Fruit fly (Drosophila melanogaster) whole organism, prepupa: ENCODE measurements around the gene MCTS1.

Experiments
- CG10631 ChIP-seq: fragments of 200-800 bp; sonication (Bioruptor generic); optimal IDR thresholded peaks from 2 replicates; lab custom pipeline; 2016; ENCODE audit warnings: missing biosample characterization, missing genetic modification characterization
- CG10669 ChIP-seq: fragments of 200-800 bp; sonication (Bioruptor generic); optimal IDR thresholded peaks from 3 replicates; lab custom pipeline; 2018; ENCODE audit warnings: missing biosample characterization, mild to moderate bottlenecking, missing genetic modification characterization, moderate library complexity
- CG11762 ChIP-seq: fragments of 200-800 bp; sonication (Bioruptor generic); optimal IDR thresholded peaks from 3 replicates; lab custom pipeline; 2016; ENCODE audit warnings: missing biosample characterization, missing genetic modification characterization; ENCODE audit not compliant: insufficient read depth
- CG11902 ChIP-seq: fragments of 200-800 bp; sonication (Bioruptor generic); optimal IDR thresholded peaks from 3 replicates; lab custom pipeline; 2016; ENCODE audit warnings: missing biosample characterization, missing genetic modification characterization
- CG16779 ChIP-seq: fragments of 200-800 bp; sonication (Bioruptor generic); optimal IDR thresholded peaks from 3 replicates; lab custom pipeline; 2017; ENCODE audit warnings: missing biosample characterization, mild to moderate bottlenecking, missing genetic modification characterization
- CG3919 ChIP-seq: fragments of 200-800 bp; sonication (Bioruptor generic); optimal IDR thresholded peaks from 3 replicates; lab custom pipeline; 2016; ENCODE audit warnings: missing biosample characterization, missing genetic modification characterization
- CG4318 ChIP-seq: fragments of 200-800 bp; sonication (Bioruptor generic); optimal IDR thresholded peaks from 3 replicates; lab custom pipeline; 2017; ENCODE audit warnings: missing biosample characterization, mild to moderate bottlenecking, missing genetic modification characterization
- CG6163 ChIP-seq: fragments of 200-800 bp; sonication (Bioruptor generic); IDR thresholded peaks from 3 replicates; pipeline ENCODE4 v1.3.6; 2022; ENCODE audit warnings: missing biosample characterization, missing genetic modification characterization
- CG6792 ChIP-seq: fragments of 200-800 bp; sonication (Bioruptor generic); optimal IDR thresholded peaks from 3 replicates; lab custom pipeline; 2016; ENCODE audit warnings: missing biosample characterization, missing genetic modification characterization
- CG7368 ChIP-seq: fragments of 200-800 bp; sonication (Bioruptor generic); optimal IDR thresholded peaks from 3 replicates; lab custom pipeline; 2016; ENCODE audit warnings: missing biosample characterization, missing genetic modification characterization
- CG8319 ChIP-seq: fragments of 200-800 bp; sonication (Bioruptor generic); optimal IDR thresholded peaks from 3 replicates; lab custom pipeline; 2016; ENCODE audit warnings: missing biosample characterization, missing genetic modification characterization
- CG9139 ChIP-seq: fragments of 200-800 bp; sonication (Bioruptor generic); optimal IDR thresholded peaks from 3 replicates; lab custom pipeline; 2017; ENCODE audit warnings: missing biosample characterization, mild to moderate bottlenecking, missing genetic modification characterization
- Eip78C ChIP-seq: fragments of 200-800 bp; sonication (Bioruptor generic); peaks from one replicate; lab custom pipeline; 2016; ENCODE audit warnings: missing biosample characterization, missing genetic modification characterization
- Eip93F ChIP-seq: fragments of 200-800 bp; sonication (Bioruptor generic); optimal IDR thresholded peaks from 2 replicates; lab custom pipeline; 2016; ENCODE audit warnings: missing biosample characterization, mild to moderate bottlenecking, missing genetic modification characterization
- Ets96B ChIP-seq: fragments of 200-800 bp; optimal IDR thresholded peaks from 2 replicates; lab custom pipeline; 2019; ENCODE audit warnings: missing biosample characterization, mild to moderate bottlenecking, missing genetic modification characterization, moderate library complexity
- Gug ChIP-seq: fragments of 200-800 bp; sonication (Bioruptor generic); IDR thresholded peaks from 2 replicates; pipeline ENCODE4 v1.3.6; 2022; ENCODE audit warnings: missing biosample characterization, missing genetic modification characterization
- Hr38 ChIP-seq: sonication (Bioruptor generic); optimal IDR thresholded peaks from 2 replicates; lab custom pipeline; 2016; ENCODE audit warnings: missing biosample characterization, missing genetic modification characterization
- Hr4 ChIP-seq: fragments of 200-800 bp; sonication (Bioruptor generic); optimal IDR thresholded peaks from 3 replicates; lab custom pipeline; 2016; ENCODE audit warnings: missing biosample characterization, missing genetic modification characterization
- Lpt ChIP-seq: fragments of 200-800 bp; sonication (Bioruptor generic); optimal IDR thresholded peaks from 3 replicates; lab custom pipeline; 2016; ENCODE audit warnings: missing biosample characterization, missing genetic modification characterization
- Met ChIP-seq: fragments of 200-800 bp; sonication (Bioruptor generic); optimal IDR thresholded peaks from 3 replicates; lab custom pipeline; 2016; ENCODE audit warnings: missing biosample characterization, missing genetic modification characterization
- OdsH ChIP-seq: fragments of 200-800 bp; sonication (Bioruptor generic); optimal IDR thresholded peaks from 3 replicates; lab custom pipeline; 2016; ENCODE audit warnings: missing biosample characterization, missing genetic modification characterization
- Sox14 ChIP-seq: fragments of 200-800 bp; sonication (Bioruptor generic); optimal IDR thresholded peaks from 3 replicates; lab custom pipeline; 2016; ENCODE audit warnings: missing biosample characterization, missing genetic modification characterization
- Sox15 ChIP-seq: fragments of 200-800 bp; sonication (Bioruptor generic); optimal IDR thresholded peaks from 3 replicates; lab custom pipeline; 2016; ENCODE audit warnings: missing biosample characterization, missing genetic modification characterization
- acj6 ChIP-seq: fragments of 200-800 bp; sonication (Bioruptor generic); optimal IDR thresholded peaks from 3 replicates; lab custom pipeline; 2016; ENCODE audit warnings: missing biosample characterization, missing genetic modification characterization
- cyc ChIP-seq: fragments of 200-800 bp; sonication (Bioruptor generic); optimal IDR thresholded peaks from 3 replicates; lab custom pipeline; 2016; ENCODE audit warnings: missing biosample characterization, missing genetic modification characterization
- fkh ChIP-seq: fragments of 200-800 bp; sonication (Bioruptor generic); optimal IDR thresholded peaks from 3 replicates; lab custom pipeline; 2017; ENCODE audit warnings: missing biosample characterization, mild to moderate bottlenecking, missing genetic modification characterization, moderate library complexity
- lz ChIP-seq: fragments of 200-800 bp; sonication (Bioruptor generic); optimal IDR thresholded peaks from 3 replicates; lab custom pipeline; 2016; ENCODE audit warnings: missing biosample characterization, missing genetic modification characterization
- salr ChIP-seq, 2 experiments: fragments of 200-800 bp; sonication (Bioruptor generic); optimal IDR thresholded peaks; 3 replicates each; lab custom pipeline; 2016 to 2018; ENCODE audit warnings: missing biosample characterization in 2 of 2, missing genetic modification characterization in 2 of 2, mild to moderate bottlenecking in 1 of 2
- ss ChIP-seq, 2 experiments: fragments of 200-800 bp; sonication (Bioruptor generic); optimal IDR thresholded peaks; 2 replicates in 1 of 2; 3 replicates in 1 of 2; lab custom pipeline; 2017 to 2018; ENCODE audit warnings: mild to moderate bottlenecking in 2 of 2, missing biosample characterization in 2 of 2, missing genetic modification characterization in 2 of 2, moderate library complexity in 1 of 2
- topi ChIP-seq: fragments of 200-800 bp; sonication (Bioruptor generic); optimal IDR thresholded peaks from 3 replicates; lab custom pipeline; 2016; ENCODE audit warnings: missing biosample characterization, missing genetic modification characterization
- vri ChIP-seq: fragments of 200-800 bp; sonication (Bioruptor generic); optimal IDR thresholded peaks from 3 replicates; lab custom pipeline; 2016; ENCODE audit warnings: missing biosample characterization, mild to moderate bottlenecking, missing genetic modification characterization

The MCTS1 gene

DNA sequence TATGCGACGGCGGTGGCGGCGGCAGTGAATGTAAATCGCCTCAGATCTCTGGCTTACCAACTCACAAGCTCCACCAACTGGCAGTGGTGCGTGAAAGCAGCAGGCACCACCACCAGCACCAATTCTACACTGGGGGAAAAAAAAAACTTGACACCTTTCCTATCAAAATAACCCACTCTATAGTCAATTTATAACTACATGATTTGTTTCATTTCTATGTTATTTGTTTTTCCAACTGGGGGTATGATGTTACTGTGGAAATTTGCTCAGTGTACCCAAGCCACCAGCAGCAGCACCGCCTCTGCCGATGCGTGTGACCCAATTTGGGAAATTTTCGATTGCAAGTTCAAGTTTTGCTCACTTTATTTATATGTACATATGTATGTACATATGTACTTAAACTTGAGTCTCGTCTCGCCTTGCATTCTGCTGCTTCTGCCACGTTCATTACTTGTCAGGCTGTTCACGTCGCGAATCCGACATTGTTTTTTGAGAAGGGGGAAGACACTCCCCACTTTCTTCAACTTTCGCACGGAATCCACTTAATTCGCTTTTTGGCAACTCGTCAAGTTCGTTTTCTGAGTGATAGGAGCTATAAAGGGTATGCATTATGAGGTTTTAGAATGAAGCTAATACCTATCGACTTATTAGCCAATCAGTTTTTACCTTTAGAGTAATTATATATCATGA is 21.6 kb downstream of the MCTS1 start (continued):
- TF ChIP-seq CG10669 = peak; percentile 41
- TF ChIP-seq CG6163 (GFP tag; lab: Robert Waterston, UW) = peak; percentile 88
- no peak for TF ChIP-seq fkh (GFP tag; lab: Kevin White, UChicago)
- peak; percentile 90 for TF ChIP-seq cyc
- peak; percentile 77 for TF ChIP-seq Hr4 (GFP tag; lab: Kevin White, UChicago)
- TF ChIP-seq ss (GFP tag; optimal IDR thresholded peaks at IDR 0.05; lab: Kevin White, UChicago) = peak in 1 of 2 experiments; percentile 42
- TF ChIP-seq Sox15 (GFP tag; lab: Kevin White, UChicago) = peak; percentile 81
- no peak for TF ChIP-seq Ets96B (tag; lab: Kevin White, UChicago)
- TF ChIP-seq CG4318 (GFP tag; lab: Kevin White, UChicago) = peak; percentile 71
- peak; percentile 95 for TF ChIP-seq Eip78C (GFP tag; lab: Kevin White, UChicago)
- peak; percentile 90 for TF ChIP-seq CG11902 (GFP tag; lab: Kevin White, UChicago)
- TF ChIP-seq CG3919 (GFP tag; lab: Kevin White, UChicago) = peak; percentile 90
- TF ChIP-seq CG9139 = no peak
- peak; percentile 89 for TF ChIP-seq Met (GFP tag; lab: Kevin White, UChicago)
- peak; percentile 93 for TF ChIP-seq CG6792 (GFP tag; lab: Kevin White, UChicago)
- TF ChIP-seq acj6 = peak; percentile 84
- peak; percentile 73 for TF ChIP-seq CG10631 (GFP tag; lab: Kevin White, UChicago)
- TF ChIP-seq vri (GFP tag; lab: Kevin White, UChicago) = peak; percentile 15
- TF ChIP-seq, all 60 proteins: peak for 54

DNA sequence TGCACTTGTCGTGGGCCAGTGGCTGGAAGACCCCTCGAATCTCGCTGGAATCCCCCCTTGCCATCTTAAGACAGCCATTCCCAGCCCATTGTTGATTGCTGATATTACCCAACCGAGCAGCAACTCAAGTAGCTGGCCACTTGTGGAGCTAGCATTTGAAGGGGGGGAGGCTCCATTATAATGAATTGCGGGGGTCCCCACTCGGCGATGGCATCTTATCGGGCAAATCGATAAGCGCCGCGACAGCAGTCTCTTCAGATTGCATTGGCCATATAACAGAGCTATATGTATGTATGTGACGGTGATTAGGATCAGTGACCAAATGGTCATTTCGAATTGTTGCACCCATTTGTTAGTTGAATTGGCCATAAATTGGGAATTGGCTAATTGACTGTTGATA is 24.5 kb downstream of the MCTS1 start:
- TF ChIP-seq salr (GFP tag; optimal IDR thresholded peaks at IDR 0.05; lab: Kevin White, UChicago) = no peak
- TF ChIP-seq CG7368 (GFP tag; lab: Kevin White, UChicago) = no peak
- peak; percentile 98 for TF ChIP-seq vri (GFP tag; lab: Kevin White, UChicago)
- peak; percentile 12 for TF ChIP-seq Sox14 (GFP tag; lab: Kevin White, UChicago)
- no peak for TF ChIP-seq Sox15 (GFP tag; lab: Kevin White, UChicago)
- TF ChIP-seq fkh (GFP tag; lab: Kevin White, UChicago) = no peak

DNA sequence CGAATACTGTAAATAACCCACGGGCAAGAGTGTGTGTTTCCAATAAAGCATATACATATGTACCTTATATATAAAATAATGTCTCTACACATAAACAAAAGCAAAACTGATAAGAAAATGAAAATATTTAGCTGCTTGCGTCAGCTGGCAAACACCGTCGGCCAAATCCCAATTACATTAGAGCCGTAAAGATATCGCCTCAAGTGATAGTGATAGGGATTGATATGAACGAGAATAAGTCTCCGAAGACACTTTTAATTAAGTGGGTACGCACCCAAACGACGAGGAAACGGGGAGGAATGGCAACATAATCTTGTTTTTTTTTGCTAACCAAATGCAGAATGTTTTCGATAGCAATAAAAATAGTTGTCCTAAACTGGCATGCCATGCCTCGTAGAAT is 26.8 kb downstream of the MCTS1 start:
- TF ChIP-seq ss (GFP tag; optimal IDR thresholded peaks at IDR 0.05; lab: Kevin White, UChicago) (no peak), topi (no peak), vri (GFP tag; lab: Kevin White, UChicago) (peak; percentile 21), Lpt (GFP tag; lab: Kevin White, UChicago) (no peak)

DNA sequence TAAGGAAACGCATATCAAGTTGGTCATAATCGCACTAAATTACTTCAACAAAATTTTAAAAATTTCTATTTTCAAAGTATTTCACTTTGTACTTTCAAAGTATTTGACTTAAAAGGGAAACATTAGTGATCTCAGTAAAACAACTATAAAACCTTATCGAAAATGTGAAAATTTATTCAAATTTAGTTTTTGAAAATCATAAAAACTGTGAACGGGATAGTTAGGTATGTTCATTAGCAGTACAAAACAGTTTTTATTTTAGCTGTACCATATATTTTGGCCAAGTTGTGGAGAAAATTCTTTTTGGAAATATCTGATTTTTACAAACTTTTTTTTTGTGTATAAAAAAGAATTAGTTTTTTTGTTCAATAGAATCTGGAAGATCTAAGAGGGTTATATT is 28.6 kb downstream of the MCTS1 start, which contains the start of gene CG43115:
TSS of gene CG43115 (minus strand) at position 101 of the 400 bp plus-strand sequence.
- TF ChIP-seq CG16779 (tag; lab: Kevin White, UChicago) (no peak), Hr4 (GFP tag; lab: Kevin White, UChicago) (no peak), Gug (no peak), cyc (no peak), OdsH (GFP tag; lab: Kevin White, UChicago) (no peak), Eip78C (GFP tag; lab: Kevin White, UChicago) (no peak), CG6792 (GFP tag; lab: Kevin White, UChicago) (no peak), CG11902 (GFP tag; lab: Kevin White, UChicago) (no peak), CG8319 (no peak), acj6 (no peak), Met (GFP tag; lab: Kevin White, UChicago) (no peak), CG3919 (GFP tag; lab: Kevin White, UChicago) (no peak), Eip93F (no peak), CG11762 (GFP tag; lab: Kevin White, UChicago) (no peak), lz (GFP tag; lab: Kevin White, UChicago) (no peak), Hr38 (GFP tag; lab: Kevin White, UChicago) (no peak)
- TF ChIP-seq, all 60 proteins: peak for 0
